Worm (Caenorhabditis elegans): ENCODE results near the gene F19C6.2.

DNA sequence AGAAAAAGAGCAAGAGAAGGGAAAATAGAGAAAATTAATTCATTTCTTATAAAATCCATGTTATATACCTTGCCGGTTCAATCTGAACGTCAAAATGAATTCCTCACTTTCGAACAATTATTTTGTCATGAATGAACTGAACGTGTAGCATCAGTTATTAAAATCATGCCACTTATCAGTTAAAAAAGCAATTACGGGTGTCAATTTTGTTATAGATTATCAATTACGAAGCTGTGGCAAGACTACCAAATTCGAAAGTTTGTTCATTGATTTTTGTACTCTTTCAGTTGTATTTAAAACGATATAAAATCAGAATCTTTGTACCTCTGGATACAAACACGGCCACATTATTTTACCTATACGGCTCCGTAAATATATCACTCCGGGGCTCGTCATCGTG, 3.4 kb upstream of the F19C6.2 start:
- TF ChIP-seq ztf-11 (tag; optimal IDR thresholded peaks at IDR 0.05), result no peak
- no peak for TF ChIP-seq unc-62 (GFP tag; optimal IDR thresholded peaks at IDR 0.05 in 1 of 2)
- TF ChIP-seq unc-62 (tag; optimal IDR thresholded peaks at IDR 0.05), result no peak
- no peak for TF ChIP-seq php-3 (GFP tag; IDR thresholded peaks at IDR 0.05)
- no peak for TF ChIP-seq ama-1 (optimal IDR thresholded peaks at IDR 0.05)
- TF ChIP-seq F49E8.2 (tag; optimal IDR thresholded peaks at IDR 0.05; ENCODE audit: borderline replicate concordance), result no peak

Data from whole organism, L4 larva.